Fruit fly (Drosophila melanogaster): ENCODE measurements around the gene CG17127.

Gene CG17127

DNA sequence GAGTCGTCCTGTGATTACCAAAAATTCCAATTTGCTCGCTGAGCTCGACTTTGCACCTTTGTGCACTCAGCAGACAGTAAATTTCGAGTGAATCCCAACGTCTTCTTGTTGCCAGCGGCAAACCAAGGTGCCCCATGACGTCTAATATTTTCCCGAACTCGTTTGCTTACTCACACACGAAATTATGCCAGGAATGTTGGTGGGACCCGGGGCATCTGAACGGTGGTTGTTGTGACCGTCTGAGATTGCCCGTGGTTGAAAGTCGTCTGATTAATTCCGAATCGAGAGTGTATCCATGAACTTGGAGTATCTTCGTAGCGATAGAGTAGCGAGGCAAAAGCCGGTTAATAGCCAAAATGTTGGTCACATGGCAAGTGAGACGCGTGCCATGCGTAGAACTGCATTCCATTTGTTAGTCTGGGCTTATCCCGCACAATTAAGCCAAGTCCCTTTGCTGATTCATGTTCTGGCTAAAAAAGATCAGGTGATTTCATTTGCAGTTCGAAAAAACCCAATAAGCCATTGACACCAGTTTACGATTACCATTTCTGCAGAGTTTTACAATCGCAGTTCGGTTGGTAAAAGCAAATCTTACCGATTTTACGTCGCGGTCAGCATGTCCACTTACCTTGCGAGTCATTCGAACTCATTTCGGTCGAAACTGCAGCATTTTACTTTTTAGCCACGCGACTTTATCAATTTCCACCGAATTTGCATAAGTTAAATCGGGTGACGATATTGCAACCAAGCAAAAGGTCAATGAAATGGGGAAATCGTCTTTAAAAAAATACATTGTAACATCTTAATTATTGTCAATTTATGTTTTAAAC lies 31.5 kb downstream of the CG17127 start:
- no peak for TF ChIP-seq noc (tag; optimal IDR thresholded peaks at IDR 0.05)

- TF ChIP-seq noc (tag; optimal IDR thresholded peaks at IDR 0.05): no peak
These were observed 48.1 kb downstream of the CG17127 start, which contains the start of gene CG6508 for dm6 chr2L:10818807-10819206. Gene CG6508 (plus strand): TSS chr2L:10819107.

- TF ChIP-seq noc (tag; optimal IDR thresholded peaks at IDR 0.05): no peak
These were observed 49.7 kb downstream of the CG17127 start, which contains the start of gene CG17134 for dm6 chr2L:10820405-10820804. Gene CG17134 (plus strand): TSS chr2L:10820705.
